Fruit fly (Drosophila melanogaster) whole organism, embryonic: ENCODE results near the gene CG32106.

Source experiments
- Atf-2 ChIP-seq: fragments of 200-800 bp; sonication (Bioruptor generic); optimal IDR thresholded peaks from 2 replicates; lab custom pipeline; 2016; ENCODE audit warnings: missing biosample characterization, missing genetic modification characterization
- CG12104 ChIP-seq: fragments of 200-800 bp; sonication (Bioruptor generic); optimal IDR thresholded peaks from 3 replicates; lab custom pipeline; 2016; ENCODE audit warnings: missing biosample characterization, missing genetic modification characterization
- CG13287 ChIP-seq: fragments of 200-800 bp; sonication (Bioruptor generic); IDR thresholded peaks from 2 replicates; pipeline ENCODE4 v1.3.6; 2022; ENCODE audit warnings: missing biosample characterization, missing genetic modification characterization; ENCODE audit not compliant: partially characterized antibody
- CG14014 ChIP-seq: fragments of 200-800 bp; sonication (Bioruptor generic); IDR thresholded peaks from 2 replicates; pipeline ENCODE4 v1.3.6; 2022; ENCODE audit warnings: missing biosample characterization, missing genetic modification characterization
- CG14710 ChIP-seq: fragments of 200-800 bp; sonication (Bioruptor generic); optimal IDR thresholded peaks from 3 replicates; lab custom pipeline; 2019; ENCODE audit warnings: missing biosample characterization, mild to moderate bottlenecking, missing genetic modification characterization, moderate library complexity
- CG18764 ChIP-seq: fragments of 200-800 bp; sonication (Bioruptor generic); optimal IDR thresholded peaks from 3 replicates; lab custom pipeline; 2016; ENCODE audit warnings: missing biosample characterization, missing genetic modification characterization
- CG32767 ChIP-seq: fragments of 200-800 bp; sonication (Bioruptor generic); IDR thresholded peaks from 2 replicates; pipeline ENCODE4 v1.3.6; 2022; ENCODE audit warnings: missing biosample characterization, missing genetic modification characterization
- CG42726 ChIP-seq: fragments of 200-800 bp; sonication (Bioruptor generic); IDR thresholded peaks from 2 replicates; pipeline ENCODE4 v1.3.6; 2022; ENCODE audit warnings: missing biosample characterization, missing genetic modification characterization; ENCODE audit not compliant: partially characterized antibody
- CG4617 ChIP-seq: fragments of 200-800 bp; sonication (Bioruptor generic); optimal IDR thresholded peaks from 3 replicates; lab custom pipeline; 2016; ENCODE audit warnings: missing biosample characterization, missing genetic modification characterization, borderline replicate concordance
- CG5180 ChIP-seq: fragments of 200-800 bp; sonication (Bioruptor generic); optimal IDR thresholded peaks from 3 replicates; lab custom pipeline; 2017; ENCODE audit warnings: missing biosample characterization, missing genetic modification characterization, mild to moderate bottlenecking, moderate library complexity, missing genetic modification reagents
- CG6254 ChIP-seq: fragments of 200-800 bp; sonication (Bioruptor generic); optimal IDR thresholded peaks from 3 replicates; lab custom pipeline; 2017; ENCODE audit warnings: mild to moderate bottlenecking, missing biosample characterization, missing genetic modification reagents, missing genetic modification characterization
- CG6683 ChIP-seq: fragments of 200-800 bp; sonication (Bioruptor generic); optimal IDR thresholded peaks from 2 replicates; lab custom pipeline; 2017; ENCODE audit warnings: missing biosample characterization, mild to moderate bottlenecking, missing genetic modification characterization, missing genetic modification reagents
- CG7372 ChIP-seq: fragments of 200-800 bp; sonication (Bioruptor generic); IDR thresholded peaks from 2 replicates; pipeline ENCODE4 v1.3.6; 2022; ENCODE audit warnings: missing biosample characterization, missing genetic modification characterization
- CG7839 ChIP-seq: fragments of 200-800 bp; sonication (Bioruptor generic); optimal IDR thresholded peaks from 3 replicates; lab custom pipeline; 2018; ENCODE audit warnings: missing biosample characterization, mild to moderate bottlenecking, missing genetic modification characterization, moderate library complexity
- CG8290 ChIP-seq, 3 experiments: fragments of 200-800 bp; sonication (Bioruptor generic); optimal IDR thresholded peaks; 2 replicates each; lab custom pipeline; 2016 to 2019; ENCODE audit warnings: missing biosample characterization in 3 of 3, missing genetic modification characterization in 3 of 3, mild to moderate bottlenecking in 2 of 3, moderate library complexity in 1 of 3
- CG8359 ChIP-seq: fragments of 200-800 bp; sonication (Bioruptor generic); optimal IDR thresholded peaks from 2 replicates; lab custom pipeline; 2017; ENCODE audit warnings: missing biosample characterization, mild to moderate bottlenecking, missing genetic modification characterization, borderline replicate concordance
- CG8388 ChIP-seq: fragments of 200-800 bp; sonication (Bioruptor generic); optimal IDR thresholded peaks from 2 replicates; lab custom pipeline; 2019; ENCODE audit warnings: missing biosample characterization, mild to moderate bottlenecking, missing genetic modification characterization, moderate library complexity
- CG8765 ChIP-seq: fragments of 200-800 bp; sonication (Bioruptor generic); IDR thresholded peaks from 2 replicates; pipeline ENCODE4 v1.3.6; 2022; ENCODE audit warnings: missing biosample characterization, missing genetic modification characterization
- CG8944 ChIP-seq: fragments of 200-800 bp; sonication (Bioruptor generic); optimal IDR thresholded peaks from 3 replicates; lab custom pipeline; 2016; ENCODE audit warnings: missing biosample characterization, missing genetic modification characterization
- D19A ChIP-seq: fragments of 200-800 bp; optimal IDR thresholded peaks from 3 replicates; lab custom pipeline; 2019; ENCODE audit warnings: missing biosample characterization, mild to moderate bottlenecking, missing genetic modification characterization, moderate library complexity
- Dek ChIP-seq: fragments of 200-800 bp; sonication (Bioruptor generic); optimal IDR thresholded peaks from 3 replicates; lab custom pipeline; 2019; ENCODE audit warnings: missing biosample characterization, mild to moderate bottlenecking, missing genetic modification characterization, moderate library complexity
- Dref ChIP-seq: fragments of 200-800 bp; sonication (Bioruptor generic); IDR thresholded peaks from 2 replicates; pipeline ENCODE4 v1.3.6; 2022; ENCODE audit warnings: missing biosample characterization, missing genetic modification characterization
- Gsc ChIP-seq: fragments of 200-800 bp; sonication (Bioruptor generic); IDR thresholded peaks from 2 replicates; pipeline ENCODE4 v1.3.6; 2022; ENCODE audit warnings: missing biosample characterization, missing genetic modification characterization
- H15 ChIP-seq: fragments of 200-800 bp; sonication (Bioruptor generic); IDR thresholded peaks from 3 replicates; pipeline ENCODE4 v1.3.6; 2022; ENCODE audit warnings: missing biosample characterization, missing genetic modification characterization
- HmgD ChIP-seq: fragments of 200-800 bp; sonication (Bioruptor generic); optimal IDR thresholded peaks from 3 replicates; lab custom pipeline; 2016; ENCODE audit warnings: missing biosample characterization, missing genetic modification characterization
- Mes4 ChIP-seq: fragments of 200-800 bp; sonication (Bioruptor generic); optimal IDR thresholded peaks from 2 replicates; lab custom pipeline; 2016; ENCODE audit warnings: missing biosample characterization, missing genetic modification characterization
- Pdp1 ChIP-seq, 2 experiments: fragments of 200-800 bp; sonication (Bioruptor generic); optimal IDR thresholded peaks; 3 replicates each; lab custom pipeline; 2016; ENCODE audit warnings: missing biosample characterization in 2 of 2, missing genetic modification characterization in 2 of 2, mild to moderate bottlenecking in 1 of 2, moderate library complexity in 1 of 2
- Ptx1 ChIP-seq: fragments of 200-800 bp; sonication (Bioruptor generic); IDR thresholded peaks from 2 replicates; pipeline ENCODE4 v1.3.6; 2022; ENCODE audit warnings: missing biosample characterization, missing genetic modification characterization
- Ravus ChIP-seq: fragments of 200-800 bp; sonication (Bioruptor generic); IDR thresholded peaks from 2 replicates; pipeline ENCODE4 v1.3.6; 2022; ENCODE audit warnings: missing biosample characterization, missing genetic modification characterization
- Scr ChIP-seq: fragments of 200-800 bp; sonication (Bioruptor generic); IDR thresholded peaks from 2 replicates; pipeline ENCODE4 v1.3.6; 2022; ENCODE audit warnings: missing biosample characterization, missing genetic modification characterization; ENCODE audit not compliant: partially characterized antibody
- Sin3A ChIP-seq: fragments of >200 bp; optimal IDR thresholded peaks from 2 replicates; lab custom pipeline; 2018
- Sry-δ ChIP-seq: fragments of 200-800 bp; sonication (Bioruptor generic); optimal IDR thresholded peaks from 2 replicates; lab custom pipeline; 2016; ENCODE audit warnings: missing biosample characterization, missing genetic modification characterization
- cas ChIP-seq: fragments of 200-800 bp; sonication (Bioruptor generic); IDR thresholded peaks from 2 replicates; pipeline ENCODE4 v1.3.6; 2022; ENCODE audit warnings: missing biosample characterization, missing genetic modification characterization
- chn ChIP-seq: fragments of 200-800 bp; sonication (Bioruptor generic); optimal IDR thresholded peaks from 2 replicates; lab custom pipeline; 2016; ENCODE audit warnings: missing biosample characterization, missing genetic modification characterization
- dati ChIP-seq: fragments of 200-800 bp; sonication (Bioruptor generic); IDR thresholded peaks from 2 replicates; pipeline ENCODE4 v1.3.6; 2022; ENCODE audit warnings: missing biosample characterization, missing genetic modification characterization
- grn ChIP-seq: fragments of 200-800 bp; sonication (Bioruptor generic); optimal IDR thresholded peaks from 3 replicates; lab custom pipeline; 2017; ENCODE audit warnings: missing biosample characterization, missing genetic modification characterization
- gt ChIP-seq: fragments of 200-800 bp; sonication (Bioruptor generic); IDR thresholded peaks from 2 replicates; pipeline ENCODE4 v1.3.6; 2022; ENCODE audit warnings: missing biosample characterization, missing genetic modification characterization
- hb ChIP-seq: fragments of 200-800 bp; sonication (Bioruptor generic); IDR thresholded peaks from 3 replicates; pipeline ENCODE4 v1.3.6; 2022; ENCODE audit warnings: missing biosample characterization, missing genetic modification characterization; ENCODE audit not compliant: partially characterized antibody
- inv ChIP-seq: fragments of 200-800 bp; sonication (Bioruptor generic); IDR thresholded peaks from 2 replicates; pipeline ENCODE4 v1.3.6; 2022; ENCODE audit warnings: missing biosample characterization, missing genetic modification characterization; ENCODE audit not compliant: partially characterized antibody
- kay ChIP-seq: fragments of 200-800 bp; sonication (Bioruptor generic); optimal IDR thresholded peaks from 2 replicates; lab custom pipeline; 2016; ENCODE audit warnings: missing biosample characterization, missing genetic modification characterization
- knrl ChIP-seq: fragments of 200-800 bp; sonication (Bioruptor generic); IDR thresholded peaks from 3 replicates; pipeline ENCODE4 v1.3.6; 2022; ENCODE audit warnings: missing biosample characterization, missing genetic modification characterization; ENCODE audit not compliant: partially characterized antibody
- lbe ChIP-seq: fragments of 200-800 bp; sonication (Bioruptor generic); optimal IDR thresholded peaks from 2 replicates; lab custom pipeline; 2016; ENCODE audit warnings: missing biosample characterization, mild to moderate bottlenecking, missing genetic modification characterization
- lola ChIP-seq, 3 experiments: fragments of >200 bp in 2 of 3; fragments of 200-800 bp in 1 of 3; sonication (Bioruptor generic) in 1 of 3; optimal IDR thresholded peaks; 2 replicates each; lab custom pipeline; 2017 to 2019; ENCODE audit warnings: missing biosample characterization in 3 of 3, missing genetic modification characterization in 3 of 3, mild to moderate bottlenecking in 1 of 3, moderate library complexity in 1 of 3
- pb ChIP-seq: fragments of 200-800 bp; sonication (Bioruptor generic); optimal IDR thresholded peaks from 3 replicates; lab custom pipeline; 2016; ENCODE audit warnings: missing biosample characterization, missing genetic modification characterization
- salm ChIP-seq: fragments of 200-800 bp; sonication (Bioruptor generic); optimal IDR thresholded peaks from 2 replicates; lab custom pipeline; 2018; ENCODE audit warnings: missing biosample characterization, mild to moderate bottlenecking, missing genetic modification characterization
- sd ChIP-seq: fragments of 200-800 bp; sonication (Bioruptor generic); optimal IDR thresholded peaks from 3 replicates; lab custom pipeline; 2018; ENCODE audit warnings: missing biosample characterization, mild to moderate bottlenecking, missing genetic modification characterization, moderate library complexity
- ttk ChIP-seq: fragments of 200-800 bp; sonication (Bioruptor generic); IDR thresholded peaks from 2 replicates; pipeline ENCODE4 v2.1.2; 2022; ENCODE audit warnings: missing biosample characterization, missing genetic modification characterization
- tup ChIP-seq: fragments of 200-800 bp; sonication (Bioruptor generic); optimal IDR thresholded peaks from 2 replicates; lab custom pipeline; 2016; ENCODE audit warnings: missing biosample characterization, mild to moderate bottlenecking, missing genetic modification characterization, moderate library complexity
- unc-4 ChIP-seq: fragments of 200-800 bp; sonication (Bioruptor generic); IDR thresholded peaks from 2 replicates; pipeline ENCODE4 v1.3.6; 2022; ENCODE audit warnings: missing biosample characterization, missing genetic modification characterization; ENCODE audit not compliant: partially characterized antibody
- zen2 ChIP-seq: fragments of 200-800 bp; sonication (Bioruptor generic); IDR thresholded peaks from 3 replicates; pipeline ENCODE4 v1.3.6; 2022; ENCODE audit warnings: missing biosample characterization, missing genetic modification characterization; ENCODE audit not compliant: partially characterized antibody

Gene CG32106

DNA sequence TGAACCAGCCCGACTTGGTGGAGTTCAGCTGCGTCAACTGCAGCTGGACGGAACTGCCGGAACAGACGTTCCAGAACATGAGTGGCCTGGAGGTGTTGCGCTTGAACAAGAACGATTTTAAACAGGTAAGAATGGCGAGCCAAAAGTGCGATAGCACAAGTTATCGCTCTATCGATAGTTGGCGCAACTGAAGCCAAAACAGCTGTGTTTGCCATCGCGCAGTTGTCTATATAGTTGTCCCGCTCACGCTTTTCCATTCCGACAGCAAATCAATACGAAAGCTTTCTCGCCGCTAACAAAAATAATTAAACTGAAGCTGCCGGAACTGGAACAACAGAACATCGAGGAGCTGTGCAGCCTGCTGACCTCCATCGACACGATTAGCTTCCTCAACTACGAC lies 16.0 kb upstream of the CG32106 start (continued):
- TF ChIP-seq Ravus (no peak), CG32767 (GFP tag; lab: Robert Waterston, UW) (0 out of 2 replicates have a peak, but pooled peaks have one; percentile 19), ttk (GFP tag; lab: Robert Waterston, UW) (no peak), hb (peak; percentile 74; the same call in 2 of the 3 replicates), lbe (GFP tag; lab: Kevin White, UChicago) (no peak), kay (no peak), CG13287 (GFP tag; lab: Robert Waterston, UW) (peak; percentile 94), Sry-δ (GFP tag; lab: Kevin White, UChicago) (peak; percentile 91), CG7839 (tag; lab: Kevin White, UChicago) (no peak), knrl (peak; percentile 77), sd (tag; lab: Kevin White, UChicago) (peak; percentile 44), CG8765 (GFP tag; lab: Robert Waterston, UW) (no peak), CG42726 (peak; percentile 69; the same call in 1 of the 2 replicates), CG8359 (no peak), Gsc (GFP tag; lab: Robert Waterston, UW) (no peak), chn (no peak), Dek (tag; lab: Kevin White, UChicago) (no peak), H15 (no peak), D19A (tag; lab: Kevin White, UChicago) (no peak), CG7372 (0 out of 2 replicates have a peak, but pooled peaks have one; percentile 19), CG5180 (GFP tag; lab: Kevin White, UChicago) (no peak), gt (GFP tag; lab: Robert Waterston, UW) (no peak), grn (no peak), CG18764 (no peak), Mes4 (GFP tag; lab: Kevin White, UChicago) (no peak), CG8388 (GFP tag; lab: Kevin White, UChicago) (no peak), CG14014 (GFP tag; lab: Robert Waterston, UW) (no peak), CG14710 (tag; lab: Kevin White, UChicago) (peak; percentile 2), salm (tag; lab: Kevin White, UChicago) (no peak), inv (GFP tag; lab: Robert Waterston, UW) (peak; percentile 60), dati (GFP tag; lab: Robert Waterston, UW) (no peak), unc-4 (GFP tag; lab: Robert Waterston, UW) (peak; percentile 89), Dref (GFP tag; lab: Robert Waterston, UW) (peak; percentile 92), CG8944 (GFP tag; lab: Kevin White, UChicago) (no peak), Atf-2 (GFP tag; lab: Kevin White, UChicago) (no peak), tup (no peak), HmgD (peak; percentile 21), CG6683 (GFP tag; lab: Kevin White, UChicago) (no peak), Sin3A (lab: Kevin White, UChicago) (no peak), Scr (GFP tag; lab: Robert Waterston, UW) (peak; percentile 82), lola (GFP tag; optimal IDR thresholded peaks at IDR 0.05; lab: Kevin White, UChicago) (no peak), cas (GFP tag; lab: Robert Waterston, UW) (no peak), zen2 (no peak; the same call in 2 of the 3 replicates), CG4617 (GFP tag; lab: Kevin White, UChicago) (no peak), CG12104 (GFP tag; lab: Kevin White, UChicago) (no peak), CG8290 (GFP tag; optimal IDR thresholded peaks at IDR 0.05; lab: Kevin White, UChicago) (no peak), CG8290 (tag; optimal IDR thresholded peaks at IDR 0.05; lab: Kevin White, UChicago) (peak in 1 of 2 experiments; percentile 64), Pdp1 (GFP tag; optimal IDR thresholded peaks at IDR 0.05; lab: Kevin White, UChicago) (peak in 1 of 2 experiments; percentile 19), Ptx1 (no peak), pb (GFP tag; lab: Kevin White, UChicago) (no peak), CG6254 (no peak)
